Worm (Caenorhabditis elegans): ENCODE results near the gene gpr-1.

- TF ChIP-seq hmg-4 (GFP tag; optimal IDR thresholded peaks at IDR 0.05), result no peak
- TF ChIP-seq ama-1 (optimal IDR thresholded peaks at IDR 0.05), result no peak
- TF ChIP-seq tra-4 (tag; optimal IDR thresholded peaks at IDR 0.05), result no peak
These were observed 10.2 kb upstream of the gpr-1 start, which contains the start of gene C13G5.2 for ce11 chrIII:8618412-8618960.
